Worm (Caenorhabditis elegans) whole organism, mixed stage, embryonic: ENCODE results near the gene srg-45.

Experiments
- M03D4.4 ChIP-seq: sonication (generic microtip); optimal IDR thresholded peaks from 2 replicates; lab custom pipeline; 2017; ENCODE audit warnings: mild to moderate bottlenecking, missing genetic modification characterization, missing compliant biosample characterization
- bed-3 ChIP-seq: fragments of 200-800 bp; sonication (Bioruptor generic); optimal IDR thresholded peaks from 3 replicates; lab custom pipeline; 2018; ENCODE audit warnings: mild to moderate bottlenecking, missing genetic modification characterization, moderate library complexity, missing compliant biosample characterization
- blmp-1 ChIP-seq: fragments of 150-350 bp; optimal IDR thresholded peaks from 2 replicates; lab custom pipeline; 2014; ENCODE audit warnings: missing biosample characterization, missing genetic modification characterization
- ceh-39 ChIP-seq: fragments of 150-350 bp; optimal IDR thresholded peaks from 2 replicates; lab custom pipeline; 2014; ENCODE audit warnings: missing biosample characterization, missing genetic modification characterization
- ceh-43 ChIP-seq: fragments of 200-800 bp; sonication (Bioruptor generic); optimal IDR thresholded peaks from 2 replicates; lab custom pipeline; 2018; ENCODE audit warnings: mild to moderate bottlenecking, missing genetic modification characterization, moderate library complexity, missing compliant biosample characterization
- ceh-83 ChIP-seq: fragments of 200-800 bp; sonication (Bioruptor generic); optimal IDR thresholded peaks from 2 replicates; lab custom pipeline; 2018; ENCODE audit warnings: mild to moderate bottlenecking, missing genetic modification characterization, missing compliant biosample characterization
- ces-1 ChIP-seq: fragments of 150-350 bp; optimal IDR thresholded peaks from 2 replicates; lab custom pipeline; 2014; ENCODE audit warnings: missing biosample characterization, missing genetic modification reagents, missing genetic modification characterization
- cnd-1 ChIP-seq: fragments of 200-800 bp; sonication (Bioruptor generic); optimal IDR thresholded peaks from 2 replicates; lab custom pipeline; 2018; ENCODE audit warnings: mild to moderate bottlenecking, missing genetic modification characterization, missing compliant biosample characterization
- drap-1 ChIP-seq: fragments of 200-800 bp; sonication (Bioruptor generic); optimal IDR thresholded peaks from 3 replicates; lab custom pipeline; 2018; ENCODE audit warnings: mild to moderate bottlenecking, missing genetic modification characterization, missing compliant biosample characterization
- elt-3 ChIP-seq: fragments of 150-350 bp; optimal IDR thresholded peaks from 2 replicates; lab custom pipeline; 2014; ENCODE audit warnings: missing biosample characterization, missing genetic modification characterization
- flh-1 ChIP-seq: fragments of 200-800 bp; sonication (Bioruptor generic); optimal IDR thresholded peaks from 2 replicates; lab custom pipeline; 2018; ENCODE audit warnings: mild to moderate bottlenecking, missing genetic modification characterization, moderate library complexity, missing compliant biosample characterization
- ham-2 ChIP-seq: fragments of 200-800 bp; sonication (Bioruptor generic); optimal IDR thresholded peaks from 2 replicates; lab custom pipeline; 2018; ENCODE audit warnings: mild to moderate bottlenecking, missing genetic modification characterization, missing compliant biosample characterization
- lin-13 ChIP-seq: fragments of 150-350 bp; optimal IDR thresholded peaks from 2 replicates; lab custom pipeline; 2014; ENCODE audit warnings: missing biosample characterization, missing genetic modification characterization
- lin-32 ChIP-seq: fragments of 200-800 bp; sonication (Bioruptor generic); optimal IDR thresholded peaks from 2 replicates; lab custom pipeline; 2018; ENCODE audit warnings: mild to moderate bottlenecking, missing genetic modification characterization, missing compliant biosample characterization
- lsy-2 ChIP-seq: fragments of 150-350 bp; optimal IDR thresholded peaks from 2 replicates; lab custom pipeline; 2014; ENCODE audit warnings: missing biosample characterization, missing genetic modification characterization
- mep-1 ChIP-seq: fragments of 150-350 bp; optimal IDR thresholded peaks from 2 replicates; lab custom pipeline; 2017; ENCODE audit warnings: missing biosample characterization, missing genetic modification reagents, missing genetic modification characterization, inconsistent platforms
- mls-2 ChIP-seq: sonication (generic microtip); optimal IDR thresholded peaks from 2 replicates; lab custom pipeline; 2016; ENCODE audit warnings: mild to moderate bottlenecking, missing genetic modification characterization, moderate library complexity, missing compliant biosample characterization
- nhr-2 ChIP-seq: fragments of 150-350 bp; optimal IDR thresholded peaks from 2 replicates; lab custom pipeline; 2014; ENCODE audit warnings: missing biosample characterization, missing genetic modification characterization
- nhr-237 ChIP-seq: fragments of 150-350 bp; optimal IDR thresholded peaks from 2 replicates; lab custom pipeline; 2014; ENCODE audit warnings: missing biosample characterization, missing genetic modification characterization
- nhr-28 ChIP-seq: fragments of 150-350 bp; optimal IDR thresholded peaks from 2 replicates; lab custom pipeline; 2014; ENCODE audit warnings: missing biosample characterization, missing genetic modification characterization
- nhr-76 ChIP-seq: sonication (generic microtip); optimal IDR thresholded peaks from 2 replicates; lab custom pipeline; 2017; ENCODE audit warnings: missing biosample characterization, missing genetic modification characterization
- pha-4 ChIP-seq: fragments of 150-350 bp; optimal IDR thresholded peaks from 2 replicates; lab custom pipeline; 2018; ENCODE audit warnings: missing biosample characterization, missing genetic modification reagents, missing genetic modification characterization
- sem-2 ChIP-seq: fragments of 200-800 bp; sonication (Bioruptor generic); optimal IDR thresholded peaks from 2 replicates; lab custom pipeline; 2018; ENCODE audit warnings: mild to moderate bottlenecking, missing genetic modification characterization, missing compliant biosample characterization
- snpc-4 ChIP-seq: fragments of 150-350 bp; optimal IDR thresholded peaks from 2 replicates; lab custom pipeline; 2014; ENCODE audit warnings: missing biosample characterization, missing genetic modification characterization
- unc-120 ChIP-seq: sonication (generic microtip); optimal IDR thresholded peaks from 2 replicates; lab custom pipeline; 2017; ENCODE audit warnings: missing genetic modification characterization, missing compliant biosample characterization; ENCODE audit not compliant: poor library complexity, severe bottlenecking
- unc-62 ChIP-seq: fragments of 150-350 bp; optimal IDR thresholded peaks from 2 replicates; lab custom pipeline; 2014; ENCODE audit warnings: missing biosample characterization, missing genetic modification reagents, missing genetic modification characterization
- zip-8 ChIP-seq: fragments of 150-350 bp; optimal IDR thresholded peaks from 2 replicates; lab custom pipeline; 2014; ENCODE audit warnings: missing biosample characterization, missing genetic modification characterization
- ztf-11 ChIP-seq: fragments of 150-350 bp; optimal IDR thresholded peaks from 2 replicates; lab custom pipeline; 2014; ENCODE audit warnings: missing biosample characterization, missing genetic modification characterization

srg-45 gene

ce11 chrV:12307011-12307540 is at the start of gene srg-45:
TSS of gene srg-45 (plus strand) at chrV:12307490.
- TF ChIP-seq nhr-237 (tag; lab: Kevin White, UChicago): no peak
- no peak for TF ChIP-seq nhr-28 (tag; lab: Kevin White, UChicago)
- TF ChIP-seq mls-2: no peak
- no peak for TF ChIP-seq nhr-2 (tag; lab: Kevin White, UChicago)
- TF ChIP-seq sem-2 (GFP tag; lab: Kevin White, UChicago): no peak
- TF ChIP-seq lin-32 (GFP tag; lab: Kevin White, UChicago): no peak
- TF ChIP-seq ceh-83 (GFP tag; lab: Kevin White, UChicago): no peak
- no peak for TF ChIP-seq ceh-43
- TF ChIP-seq pha-4 (tag; lab: Kevin White, UChicago): no peak
- TF ChIP-seq M03D4.4: no peak
- no peak for TF ChIP-seq zip-8
- TF ChIP-seq ztf-11: no peak
- TF ChIP-seq elt-3: no peak
- TF ChIP-seq, all 35 proteins: peak for 0

- TF ChIP-seq zip-8: no peak
These were observed 48.4 kb upstream of the srg-45 start, which contains the start of gene ugt-56 for ce11 chrV:12258922-12259321. TSS of gene ugt-56 (plus strand) at chrV:12258982.

ce11 chrV:12261377-12261776 is 45.9 kb upstream of the srg-45 start, which contains the start of gene tbb-6:
TSS of gene tbb-6 (plus strand) at chrV:12261531.
- no peak for TF ChIP-seq ham-2 (GFP tag; lab: Kevin White, UChicago)
- no peak for TF ChIP-seq zip-8
- TF ChIP-seq flh-1: no peak
- no peak for TF ChIP-seq ceh-83 (GFP tag; lab: Kevin White, UChicago)
- no peak for TF ChIP-seq ces-1 (GFP tag; lab: Kevin White, UChicago)
- TF ChIP-seq ztf-11: no peak
- no peak for TF ChIP-seq snpc-4 (tag; lab: Kevin White, UChicago)
- no peak for TF ChIP-seq lin-13 (tag; lab: Kevin White, UChicago)
- no peak for TF ChIP-seq drap-1 (GFP tag; lab: Kevin White, UChicago)
- TF ChIP-seq elt-3: no peak
- TF ChIP-seq unc-62 (GFP tag; lab: Kevin White, UChicago): no peak
- TF ChIP-seq nhr-76 (tag; lab: Kevin White, UChicago): no peak
- TF ChIP-seq nhr-237 (tag; lab: Kevin White, UChicago): no peak
- no peak for TF ChIP-seq mep-1
- no peak for TF ChIP-seq sem-2 (GFP tag; lab: Kevin White, UChicago)
- TF ChIP-seq M03D4.4: no peak

ce11 chrV:12263723-12264122 is 43.6 kb upstream of the srg-45 start, which contains the start of gene ssp-35:
TSS of gene ssp-35 (minus strand) at chrV:12263823.
- TF ChIP-seq lin-13 (tag; lab: Kevin White, UChicago) (no peak), blmp-1 (tag; lab: Kevin White, UChicago) (no peak), unc-62 (GFP tag; lab: Kevin White, UChicago) (no peak), unc-120 (tag; lab: Kevin White, UChicago) (no peak), M03D4.4 (no peak), snpc-4 (tag; lab: Kevin White, UChicago) (no peak), nhr-28 (tag; lab: Kevin White, UChicago) (no peak), ceh-39 (no peak), nhr-237 (tag; lab: Kevin White, UChicago) (no peak), sem-2 (GFP tag; lab: Kevin White, UChicago) (no peak), zip-8 (no peak), cnd-1 (tag; lab: Kevin White, UChicago) (no peak), nhr-76 (tag; lab: Kevin White, UChicago) (no peak), nhr-2 (tag; lab: Kevin White, UChicago) (no peak), ceh-43 (no peak)

- TF ChIP-seq cnd-1 (tag; lab: Kevin White, UChicago): no peak
These were observed 38.0 kb upstream of the srg-45 start, which contains the start of gene twk-24 for ce11 chrV:12269272-12269767. TSS of gene twk-24 (minus strand) at chrV:12269322.

ce11 chrV:12271495-12271894 is 35.8 kb upstream of the srg-45 start, which contains the start of the genes tsfm-1 and capg-2:
TSS of gene tsfm-1 (minus strand) at chrV:12271551.
TSS of gene capg-2 (plus strand) at chrV:12271873.
- TF ChIP-seq mep-1: no peak
- no peak for TF ChIP-seq lsy-2 (tag; lab: Kevin White, UChicago)
- TF ChIP-seq bed-3: no peak
- TF ChIP-seq mls-2: no peak
- TF ChIP-seq nhr-76 (tag; lab: Kevin White, UChicago): no peak
- no peak for TF ChIP-seq nhr-28 (tag; lab: Kevin White, UChicago)
- TF ChIP-seq lin-32 (GFP tag; lab: Kevin White, UChicago): no peak
- TF ChIP-seq nhr-2 (tag; lab: Kevin White, UChicago): no peak
- TF ChIP-seq ztf-11: no peak
- TF ChIP-seq ham-2 (GFP tag; lab: Kevin White, UChicago): no peak
- no peak for TF ChIP-seq zip-8
- TF ChIP-seq M03D4.4: no peak
